Fruit fly (Drosophila melanogaster): ENCODE measurements around the gene put.

The put gene

DNA sequence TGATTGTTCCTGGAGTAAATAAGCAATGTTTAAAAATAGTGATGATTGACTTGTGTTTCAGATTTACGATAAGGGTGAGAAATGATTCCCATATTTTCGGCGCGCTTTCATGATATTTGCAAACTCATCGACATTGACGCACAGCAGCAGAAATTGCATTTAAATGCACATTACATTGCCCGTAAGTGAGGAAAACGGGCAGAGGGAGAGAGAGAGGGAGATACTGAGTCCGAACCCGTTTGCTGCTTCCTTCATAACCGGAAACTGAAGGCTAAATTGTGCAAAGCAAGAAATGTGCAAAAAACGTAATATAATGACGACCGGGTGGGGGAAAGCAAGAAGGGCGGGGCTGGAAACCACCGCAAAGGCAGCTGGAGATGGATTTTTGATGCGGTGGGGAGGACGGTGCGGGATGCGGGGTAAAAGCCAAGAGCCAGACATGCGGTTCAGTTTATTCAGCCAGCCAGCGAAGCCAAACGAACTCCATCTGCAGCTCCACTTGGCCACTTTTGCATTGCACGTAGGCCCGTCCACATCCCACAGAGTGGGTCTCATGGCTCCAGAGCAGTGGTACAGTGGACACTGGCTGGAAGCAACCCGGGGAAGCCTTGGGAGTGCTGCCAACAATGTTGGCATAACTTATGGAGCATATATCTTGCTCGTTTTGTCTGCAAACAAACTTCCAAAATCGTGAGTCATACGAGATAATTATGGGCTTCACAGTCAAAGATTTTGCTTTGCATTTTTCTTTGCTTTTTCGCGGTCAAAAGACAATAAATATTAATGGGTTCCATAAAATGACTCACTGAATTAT is 27.7 kb upstream of the put start:
- TF ChIP-seq CTCF (optimal IDR thresholded peaks at IDR 0.05) = no peak
- no peak for TF ChIP-seq CG8478 (optimal IDR thresholded peaks at IDR 0.05)

DNA sequence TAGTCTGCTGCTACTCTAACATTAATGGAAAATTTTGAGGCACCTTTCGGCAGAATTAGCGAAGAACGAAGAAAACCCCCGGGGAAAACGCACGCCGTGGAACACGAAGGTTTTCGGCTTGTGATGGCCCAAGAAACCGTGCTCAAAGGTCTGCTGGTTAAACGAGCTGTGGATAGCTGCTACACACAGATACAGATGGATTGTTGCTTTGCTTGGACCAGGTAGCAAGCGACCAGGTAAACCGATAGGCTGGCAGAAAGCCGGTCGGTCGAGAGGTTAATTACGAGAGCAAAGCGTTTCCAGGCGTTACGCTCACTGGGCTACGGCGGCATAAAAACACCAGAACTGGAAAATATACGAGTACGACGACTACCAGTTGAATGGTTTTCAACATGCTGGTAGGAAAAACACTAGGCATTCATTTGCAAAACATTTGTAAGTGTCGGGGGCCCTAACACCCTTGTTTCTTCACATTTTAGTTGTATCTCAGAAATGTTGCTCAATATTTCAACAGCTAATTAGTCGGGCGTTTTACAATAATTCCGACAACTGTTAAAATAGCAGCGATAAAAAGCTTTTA is 26.9 kb upstream of the put start:
- TF ChIP-seq CG8478 (optimal IDR thresholded peaks at IDR 0.05) (no peak), CTCF (optimal IDR thresholded peaks at IDR 0.05) (no peak)

DNA sequence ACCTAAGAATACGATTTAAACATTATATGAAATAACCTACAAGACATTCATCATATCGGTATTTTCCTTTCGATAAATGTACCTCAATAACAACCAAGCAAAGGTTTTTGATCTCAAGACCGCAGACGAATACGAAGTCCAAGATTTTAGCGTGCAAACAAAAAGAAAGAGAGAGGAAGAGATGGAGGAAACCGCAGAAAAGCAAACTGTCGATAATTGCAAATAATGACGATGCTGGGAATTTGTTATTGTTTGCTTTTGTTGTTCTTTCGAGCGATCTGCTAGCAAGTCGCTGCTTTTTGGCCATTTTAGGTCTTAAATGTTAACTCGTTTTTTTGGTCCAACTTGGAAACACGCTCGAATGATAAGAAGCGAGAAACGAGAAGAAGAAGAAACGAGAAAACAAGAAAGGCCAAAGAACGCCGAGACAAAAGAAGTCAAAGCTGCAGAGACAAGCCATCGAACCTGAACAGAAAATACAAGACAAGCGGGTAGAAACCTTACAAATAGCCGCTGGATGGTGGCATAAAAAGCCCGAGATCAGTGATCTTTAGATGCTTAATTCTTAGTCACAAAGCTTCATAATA is 25.7 kb upstream of the put start:
- no peak for TF ChIP-seq CG8478 (optimal IDR thresholded peaks at IDR 0.05)
- TF ChIP-seq CTCF (optimal IDR thresholded peaks at IDR 0.05) = no peak

DNA sequence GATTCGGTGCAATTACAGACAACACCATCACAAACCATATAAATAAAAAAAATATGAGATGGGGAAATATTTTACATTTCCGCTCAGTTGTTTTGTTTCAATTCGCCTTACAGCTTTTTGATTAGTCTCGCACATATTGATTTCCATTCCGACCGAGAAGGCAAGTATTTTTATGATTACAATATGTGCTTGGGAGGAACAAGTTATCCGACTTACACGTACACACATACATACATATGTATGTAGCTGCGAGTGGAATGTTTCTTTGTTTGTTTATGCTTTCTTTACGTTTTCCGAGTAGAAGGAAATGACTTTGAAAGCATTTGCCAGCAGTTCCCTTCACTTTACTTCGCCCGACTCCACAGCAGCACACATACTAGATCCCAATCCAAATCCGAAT is 24.9 kb upstream of the put start:
- TF ChIP-seq CTCF (optimal IDR thresholded peaks at IDR 0.05) = no peak

DNA sequence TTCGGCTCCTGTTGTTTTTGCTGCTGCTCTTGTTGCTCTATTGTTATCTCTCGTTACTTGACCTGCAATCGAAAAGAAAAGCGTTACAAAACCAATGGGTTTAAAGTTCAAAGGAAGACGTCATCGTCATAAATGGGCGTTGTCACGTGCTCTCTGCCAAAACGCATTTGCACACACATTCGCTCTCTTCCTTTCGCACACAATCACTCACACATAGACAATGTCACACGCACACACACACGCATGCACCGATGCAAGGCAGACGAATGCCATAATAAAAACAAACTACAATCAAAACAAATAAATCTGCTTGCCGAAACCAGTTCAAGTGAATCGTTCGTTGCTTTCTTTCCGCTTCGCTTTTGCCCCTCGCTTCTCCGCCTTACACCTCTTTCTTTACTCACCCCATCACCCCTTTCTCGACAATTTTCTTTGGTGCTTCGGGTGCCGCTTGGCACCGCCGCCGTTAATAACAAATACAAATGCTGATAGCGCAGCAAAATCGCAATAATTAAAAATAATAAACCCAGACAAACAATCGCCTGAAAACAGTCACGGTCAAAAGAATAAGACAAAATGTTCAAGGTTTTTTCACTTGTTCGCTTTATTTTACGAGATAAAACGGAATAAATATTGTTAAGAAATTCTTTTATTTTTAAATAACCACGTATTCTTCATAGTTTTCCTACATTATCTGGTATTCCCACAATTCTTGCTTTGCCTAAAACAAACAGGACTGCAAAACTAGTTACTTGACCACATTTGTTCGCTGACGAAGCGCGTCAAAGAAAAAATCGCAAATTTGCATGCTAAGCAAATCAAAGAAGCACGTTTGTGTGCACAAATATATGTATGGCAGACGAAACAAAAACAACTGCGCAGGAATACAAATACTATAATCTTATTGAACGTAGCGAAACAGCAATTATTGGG is 24.1 kb upstream of the put start:
- TF ChIP-seq CG8478 (optimal IDR thresholded peaks at IDR 0.05) = no peak
- no peak for TF ChIP-seq CTCF (optimal IDR thresholded peaks at IDR 0.05)

DNA sequence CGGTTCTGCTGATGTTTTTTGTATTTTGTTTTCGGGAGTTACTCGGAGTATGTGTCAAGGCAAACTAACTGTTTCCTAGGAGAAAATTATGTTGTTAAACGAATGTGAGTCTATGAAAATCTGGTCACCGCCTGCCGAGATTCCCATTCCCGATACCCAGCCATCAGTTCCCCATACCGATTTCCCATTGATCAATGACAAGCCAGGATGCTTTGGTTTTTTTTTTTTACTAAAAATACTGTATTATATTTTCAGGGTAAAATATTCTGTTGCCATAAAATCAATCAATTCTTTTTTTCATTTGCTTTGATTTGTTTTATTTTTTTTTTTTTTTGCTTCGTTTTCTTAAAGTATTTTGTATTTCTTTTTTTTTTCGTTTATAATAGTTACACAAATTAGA is 17.0 kb upstream of the put start, which contains the start of gene CG7886:
CG7886 (minus strand) TSS at position 101 of the 400 bp plus-strand sequence.
- TF ChIP-seq CG8478 (optimal IDR thresholded peaks at IDR 0.05) (no peak), CTCF (optimal IDR thresholded peaks at IDR 0.05) (no peak)

DNA sequence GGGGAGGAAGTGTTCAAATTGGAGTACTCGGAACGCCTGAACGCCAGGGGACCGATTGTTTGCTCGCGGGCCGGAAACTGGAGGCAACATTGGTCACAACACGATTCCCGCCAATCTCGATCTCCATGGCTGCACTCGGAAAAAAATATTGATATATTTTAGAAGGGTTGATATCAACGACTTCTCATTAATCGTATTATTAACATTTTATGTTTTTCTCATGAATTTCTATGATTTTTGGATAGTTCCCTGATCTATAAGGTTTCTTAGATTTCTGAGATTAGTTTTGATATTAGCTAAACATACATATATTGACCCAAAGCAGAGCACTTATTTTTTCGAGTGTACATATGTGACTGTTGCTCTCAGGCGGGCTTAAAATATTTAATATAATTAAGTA is 6.4 kb upstream of the put start:
- TF ChIP-seq CG8478 (optimal IDR thresholded peaks at IDR 0.05) (no peak), CTCF (optimal IDR thresholded peaks at IDR 0.05) (no peak)

DNA sequence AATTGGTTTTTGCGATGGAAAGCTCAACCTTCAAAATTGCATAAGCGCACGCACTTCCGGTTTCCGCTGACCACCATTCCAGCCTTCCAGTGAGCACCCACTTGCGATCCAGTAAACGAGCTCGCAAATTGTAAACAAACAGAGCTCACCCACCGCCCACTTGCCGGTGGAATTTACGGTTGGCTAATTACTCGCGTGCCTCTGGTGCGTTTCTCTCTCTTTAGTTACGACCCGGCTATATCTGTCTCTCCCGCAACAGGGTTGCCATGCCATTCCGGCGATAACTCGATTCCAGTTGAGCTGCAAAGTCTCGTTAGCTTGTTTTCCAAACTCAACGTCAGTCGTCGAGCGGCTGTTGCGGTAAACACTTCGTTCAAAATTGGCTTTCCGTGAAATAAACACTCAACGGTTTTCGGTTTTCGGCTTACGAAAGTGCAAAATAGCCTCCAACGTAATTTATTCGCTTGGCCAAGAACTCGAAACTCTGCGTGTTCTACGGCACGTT is 4.7 kb upstream of the put start, which contains the start of gene Cad88C:
Cad88C (plus strand) TSS at position 360 of the 505 bp plus-strand sequence.
- TF ChIP-seq CTCF (optimal IDR thresholded peaks at IDR 0.05) = no peak
- TF ChIP-seq CG8478 (optimal IDR thresholded peaks at IDR 0.05) = no peak

DNA sequence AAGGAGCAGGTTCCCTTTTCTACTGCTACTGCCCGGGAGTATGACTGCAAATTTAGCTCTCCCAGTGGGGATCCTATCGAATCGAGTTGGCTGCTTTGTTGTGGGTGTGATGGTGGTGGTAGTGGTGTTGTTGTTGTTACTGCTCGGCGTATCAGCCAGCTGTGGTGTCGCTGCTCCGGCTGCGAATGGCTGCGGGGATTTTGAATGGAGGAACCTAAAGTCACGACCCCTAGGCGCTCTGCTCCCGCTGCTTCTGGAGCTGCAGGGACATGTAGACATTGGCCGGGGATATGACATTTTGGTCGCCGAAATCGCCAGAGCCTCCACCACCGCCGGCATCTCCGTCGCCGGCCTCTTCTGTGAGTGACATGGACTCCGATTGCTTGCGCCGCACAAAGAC is 1.3 kb upstream of the put start:
- no peak for TF ChIP-seq CTCF (optimal IDR thresholded peaks at IDR 0.05)

DNA sequence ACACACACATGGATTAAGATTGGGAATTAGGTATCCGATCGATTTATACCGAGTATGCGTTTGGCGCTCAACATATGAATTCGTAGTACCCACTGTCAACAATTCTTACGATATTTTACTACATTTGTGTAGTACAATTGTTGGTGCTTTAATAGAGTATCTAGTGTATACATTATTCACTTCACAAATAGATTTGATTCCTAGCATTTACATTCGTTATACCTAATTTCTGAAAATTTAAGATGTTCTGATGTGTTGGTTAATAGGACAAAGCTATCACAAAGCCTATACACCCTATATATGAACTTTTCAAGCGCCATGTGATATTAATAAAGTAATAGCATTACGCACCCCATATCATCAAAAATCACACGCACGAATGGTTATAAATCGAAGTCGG is 832 bp downstream of the put start:
- no peak for TF ChIP-seq CTCF (optimal IDR thresholded peaks at IDR 0.05)
- no peak for TF ChIP-seq CG8478 (optimal IDR thresholded peaks at IDR 0.05)

DNA sequence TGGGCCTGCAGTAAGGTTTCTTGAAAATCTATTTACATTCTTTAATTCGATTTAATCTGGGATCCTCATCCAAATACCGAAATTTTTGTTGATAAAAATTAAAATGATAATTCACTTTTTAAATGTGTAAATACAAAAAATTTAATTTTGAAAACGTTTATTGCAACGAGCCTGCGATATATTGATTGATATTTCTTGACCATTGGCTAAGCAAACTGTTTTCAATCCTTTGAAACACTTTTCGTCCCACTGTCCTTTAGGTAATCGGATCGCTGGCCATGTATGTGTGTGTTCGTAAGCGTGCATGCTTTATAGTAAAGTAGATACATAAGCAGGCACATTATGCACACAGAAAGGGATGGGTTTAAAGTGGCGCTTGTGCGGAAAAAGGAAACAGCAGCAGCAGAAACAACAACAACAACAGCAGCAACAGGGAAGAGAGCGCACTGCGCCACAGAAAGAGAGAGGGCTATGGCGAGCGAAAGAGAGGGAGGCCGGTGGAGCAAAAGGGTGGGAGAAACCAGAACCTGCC is 1.3 kb downstream of the put start:
- no peak for TF ChIP-seq CTCF (optimal IDR thresholded peaks at IDR 0.05)
- no peak for TF ChIP-seq CG8478 (optimal IDR thresholded peaks at IDR 0.05)

DNA sequence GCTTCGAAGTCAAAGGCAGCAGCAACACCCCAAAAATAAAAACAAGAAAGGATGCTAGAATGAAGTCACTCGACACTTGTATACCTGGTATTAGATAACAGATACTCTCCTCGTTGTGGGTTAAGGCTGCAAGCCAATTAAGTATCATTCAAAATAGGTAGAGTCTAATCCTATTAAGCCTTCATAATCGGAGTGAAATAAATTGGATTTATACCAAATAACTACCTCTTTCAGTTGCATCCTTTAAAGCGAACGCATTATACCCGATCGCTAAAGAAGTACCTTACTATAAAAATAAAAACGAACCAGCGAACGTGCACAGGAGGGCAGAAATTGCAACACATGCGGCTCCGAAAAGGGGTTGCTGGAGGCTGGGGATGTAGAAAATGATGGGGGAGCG is 2.9 kb downstream of the put start:
- TF ChIP-seq CG8478 (optimal IDR thresholded peaks at IDR 0.05) (no peak), CTCF (optimal IDR thresholded peaks at IDR 0.05) (no peak)

DNA sequence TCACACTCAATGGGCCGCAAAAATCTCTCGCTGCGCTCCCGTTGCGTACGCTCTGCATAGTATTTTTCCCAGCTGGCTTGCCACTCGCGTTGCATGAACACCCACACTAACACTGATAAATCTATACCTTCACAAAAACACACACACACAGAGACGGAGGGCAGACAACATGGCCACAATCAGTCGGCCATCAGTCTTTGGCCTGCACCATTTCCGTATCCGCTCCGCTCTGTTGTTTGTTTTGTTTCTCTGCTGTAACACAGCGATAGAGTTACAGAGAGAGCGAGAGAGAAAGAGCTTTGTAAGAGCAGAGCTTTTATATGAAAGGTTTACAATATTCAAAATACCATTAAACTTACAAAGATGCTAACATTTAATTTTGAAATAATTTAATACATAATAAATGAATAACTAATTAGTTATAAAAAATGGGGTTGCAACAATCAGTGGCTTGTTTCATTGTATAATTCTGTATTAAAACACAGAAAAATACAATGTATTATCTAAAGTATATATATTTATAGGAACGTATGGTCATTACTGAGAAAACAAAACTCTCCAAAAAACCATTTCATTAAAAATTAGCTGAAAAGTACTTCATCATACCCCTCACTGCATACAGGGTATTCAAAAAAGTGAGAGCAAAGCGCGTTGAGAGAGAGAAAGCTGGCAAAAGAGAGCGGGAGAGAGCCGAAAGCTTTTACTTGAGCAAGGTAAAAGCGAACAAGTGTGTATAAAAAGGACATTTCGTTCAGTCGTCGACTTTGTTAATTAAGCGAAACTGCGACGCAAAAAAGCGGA is 16.4 kb downstream of the put start, which contains the start of gene CG14853:
CG14853 (plus strand) TSS at position 751 of the 801 bp plus-strand sequence.
- TF ChIP-seq CG8478 (optimal IDR thresholded peaks at IDR 0.05) (no peak), CTCF (optimal IDR thresholded peaks at IDR 0.05) (no peak)

DNA sequence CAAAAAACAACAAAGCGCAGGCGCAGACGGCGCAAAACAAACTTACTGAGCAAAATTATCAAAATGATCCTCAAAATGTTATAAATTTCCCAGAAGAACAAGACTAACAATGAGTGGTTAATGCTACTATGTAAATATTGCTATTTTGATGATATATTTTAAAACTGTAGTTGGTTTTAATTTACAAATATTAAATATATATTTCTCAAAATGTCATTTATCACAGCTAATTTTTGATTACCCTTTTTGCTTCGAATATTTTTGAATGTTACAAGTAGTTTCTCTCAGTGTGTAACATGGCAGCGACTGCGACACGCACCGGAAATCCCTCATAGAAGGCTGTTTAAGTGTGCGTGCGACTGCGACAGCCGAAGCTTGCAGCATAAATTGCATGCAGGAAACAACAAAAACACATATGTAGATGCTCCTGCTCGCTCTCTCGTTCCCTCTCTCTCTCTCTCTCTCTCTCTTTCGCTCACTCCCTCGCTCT is 27.5 kb downstream of the put start:
- TF ChIP-seq CTCF (optimal IDR thresholded peaks at IDR 0.05) (no peak), CG8478 (optimal IDR thresholded peaks at IDR 0.05) (no peak)
